Fruit fly (Drosophila melanogaster): ENCODE results near the gene NdufA3.

DNA sequence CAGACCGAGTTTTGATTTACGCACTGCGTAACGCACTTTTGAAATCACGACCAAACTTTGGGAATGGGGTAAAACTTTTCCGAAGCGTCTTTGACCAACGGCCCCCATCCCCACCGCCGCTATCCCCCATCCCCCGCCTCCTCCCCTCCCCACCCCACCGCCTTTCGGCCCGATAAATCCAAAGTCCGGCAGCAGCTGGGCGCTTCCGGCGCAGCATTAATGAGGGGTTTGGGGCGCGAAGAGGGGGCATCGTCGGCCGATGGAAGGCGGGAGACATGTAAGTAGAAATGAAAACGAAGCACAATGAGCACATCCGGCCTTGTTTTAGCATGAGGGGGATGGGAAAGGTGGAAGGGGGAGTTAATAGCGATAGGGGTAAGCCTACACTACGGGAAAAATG is 20.7 kb downstream of the NdufA3 start:
- TF ChIP-seq usp (GFP tag; optimal IDR thresholded peaks at IDR 0.05) (no peak), pan (optimal IDR thresholded peaks at IDR 0.05) (no peak), psq (optimal IDR thresholded peaks at IDR 0.05) (no peak), CG8478 (optimal IDR thresholded peaks at IDR 0.05) (no peak), Dll (optimal IDR thresholded peaks at IDR 0.05) (no peak)

Measured in whole organism.